Fruit fly (Drosophila melanogaster) whole organism, pupa: Measurements from ENCODE around the gene Pp1alpha-96A.

Source experiments
- CG12605 ChIP-seq: fragments of 200-800 bp; sonication (Bioruptor generic); IDR thresholded peaks from 2 replicates; pipeline ENCODE4 v1.3.6; 2022; ENCODE audit warnings: missing biosample characterization, missing genetic modification characterization
- CG14655 ChIP-seq: fragments of 200-800 bp; sonication (Bioruptor generic); optimal IDR thresholded peaks from 3 replicates; lab custom pipeline; 2017; ENCODE audit warnings: mild to moderate bottlenecking, missing biosample characterization, missing genetic modification reagents, missing genetic modification characterization
- CG8159 ChIP-seq: fragments of 200-800 bp; sonication (Bioruptor generic); optimal IDR thresholded peaks from 3 replicates; lab custom pipeline; 2018; ENCODE audit warnings: missing biosample characterization, mild to moderate bottlenecking, missing genetic modification characterization, moderate library complexity
- D1 ChIP-seq: fragments of 200-800 bp; sonication (Bioruptor generic); optimal IDR thresholded peaks from 2 replicates; lab custom pipeline; 2018; ENCODE audit warnings: missing biosample characterization, mild to moderate bottlenecking, missing genetic modification characterization, moderate library complexity
- EcR ChIP-seq: fragments of 200-800 bp; sonication (Bioruptor generic); optimal IDR thresholded peaks from 3 replicates; lab custom pipeline; 2019; ENCODE audit warnings: missing biosample characterization, missing genetic modification characterization, mild to moderate bottlenecking, moderate library complexity, missing genetic modification reagents
- Ets98B ChIP-seq: fragments of 200-800 bp; sonication (Bioruptor generic); IDR thresholded peaks from 2 replicates; pipeline ENCODE4 v1.3.6; 2022; ENCODE audit warnings: missing biosample characterization, missing genetic modification characterization
- Snoo ChIP-seq: fragments of 200-800 bp; sonication (Bioruptor generic); optimal IDR thresholded peaks from 3 replicates; lab custom pipeline; 2017; ENCODE audit warnings: missing biosample characterization, mild to moderate bottlenecking, missing genetic modification characterization, inconsistent platforms
- gl ChIP-seq: fragments of 200-800 bp; sonication (Bioruptor generic); optimal IDR thresholded peaks from 2 replicates; lab custom pipeline; 2018; ENCODE audit warnings: missing biosample characterization, mild to moderate bottlenecking, missing genetic modification characterization

- TF ChIP-seq CG14655 (GFP tag; lab: Kevin White, UChicago) (no peak), gl (tag; lab: Kevin White, UChicago) (no peak), CG12605 (GFP tag; lab: Robert Waterston, UW) (no peak), Snoo (tag; lab: Kevin White, UChicago) (no peak), EcR (no peak), CG8159 (tag; lab: Kevin White, UChicago) (no peak), Ets98B (GFP tag; lab: Robert Waterston, UW) (no peak), D1 (tag; lab: Kevin White, UChicago) (no peak)
Observed at dm6 chr3R:24527845-24528244, 9.8 kb downstream of the Pp1alpha-96A start, which contains the start of gene CG6607.
